Fruit fly (Drosophila melanogaster): ENCODE data around the gene LManII.
A peak's percentile ranks its signal among the peaks of the same experiment; 100 is the strongest.

The LManII gene

dm6 chr2L:10408122-10408576 is 49.3 kb upstream of the LManII start, which contains the start of the genes Ip259 and RpS27A (continued):
- peak; percentile 35; the same call in 1 of the 2 replicates for TF ChIP-seq CG4730 (GFP tag; IDR thresholded peaks at IDR 0.05)
- peak; percentile 64 for TF ChIP-seq CG12299 (tag; optimal IDR thresholded peaks at IDR 0.05)
- no peak for TF ChIP-seq CG31388 (GFP tag; optimal IDR thresholded peaks at IDR 0.05)
- TF ChIP-seq CG10147 (GFP tag; optimal IDR thresholded peaks at IDR 0.05) = peak; percentile 66
- TF ChIP-seq kay (GFP tag; optimal IDR thresholded peaks at IDR 0.05) = no peak
- TF ChIP-seq CG14710 (tag; optimal IDR thresholded peaks at IDR 0.05) = peak; percentile 73
- TF ChIP-seq CG2116 (GFP tag; optimal IDR thresholded peaks at IDR 0.05) = peak; percentile 98
- TF ChIP-seq CG17361 (GFP tag; IDR thresholded peaks at IDR 0.05) = peak; percentile 75; the same call in 2 of the 3 replicates
- peak; percentile 86 for TF ChIP-seq HLHmδ (GFP tag; optimal IDR thresholded peaks at IDR 0.05)
- TF ChIP-seq zen (tag; optimal IDR thresholded peaks at IDR 0.05) = peak; percentile 75
- peak; percentile 58 for TF ChIP-seq CG12942 (GFP tag; optimal IDR thresholded peaks at IDR 0.05)
- no peak for TF ChIP-seq CG10565 (GFP tag; optimal IDR thresholded peaks at IDR 0.05)
- peak; percentile 33 for TF ChIP-seq Hr3 (GFP tag; optimal IDR thresholded peaks at IDR 0.05)
- peak; percentile 61 for TF ChIP-seq gro (GFP tag; optimal IDR thresholded peaks at IDR 0.05)
- TF ChIP-seq nau (GFP tag; optimal IDR thresholded peaks at IDR 0.05) = peak; percentile 69
- TF ChIP-seq CG13296 (GFP tag; optimal IDR thresholded peaks at IDR 0.05) = peak; percentile 79
- peak; percentile 83 for TF ChIP-seq slp2 (GFP tag; optimal IDR thresholded peaks at IDR 0.05)
- TF ChIP-seq CG17612 (GFP tag; IDR thresholded peaks at IDR 0.05) = no peak
- no peak for TF ChIP-seq exex (tag; optimal IDR thresholded peaks at IDR 0.05)
- TF ChIP-seq al (GFP tag; IDR thresholded peaks at IDR 0.05) = peak; percentile 56
- no peak for TF ChIP-seq Doc2 (GFP tag; IDR thresholded peaks at IDR 0.05)
- TF ChIP-seq yki (optimal IDR thresholded peaks at IDR 0.05) = no peak
- TF ChIP-seq CG17802 (tag; optimal IDR thresholded peaks at IDR 0.05) = peak; percentile 96
- TF ChIP-seq Lpt (GFP tag; optimal IDR thresholded peaks at IDR 0.05) = no peak
- peak; percentile 31; the same call in 1 of the 2 replicates for TF ChIP-seq esg (GFP tag; conservative IDR thresholded peaks at IDR 0.05)
- TF ChIP-seq ems (GFP tag; optimal IDR thresholded peaks at IDR 0.05) = peak; percentile 21
- TF ChIP-seq CG9437 (GFP tag; optimal IDR thresholded peaks at IDR 0.05) = peak; percentile 74
- TF ChIP-seq CG43689 (GFP tag; IDR thresholded peaks at IDR 0.05) = no peak
- peak; percentile 65 for TF ChIP-seq CoRest (tag; optimal IDR thresholded peaks at IDR 0.05)
- TF ChIP-seq run (tag; optimal IDR thresholded peaks at IDR 0.05) = no peak
- TF ChIP-seq Pdp1 (GFP tag; optimal IDR thresholded peaks at IDR 0.05) = peak; percentile 32 to 46
- no peak for TF ChIP-seq jing (GFP tag; optimal IDR thresholded peaks at IDR 0.05)
- TF ChIP-seq Ets65A (GFP tag) = peak; percentile 98
- TF ChIP-seq CG8944 (GFP tag; optimal IDR thresholded peaks at IDR 0.05) = no peak
- TF ChIP-seq ken (GFP tag; IDR thresholded peaks at IDR 0.05) = peak; percentile 77
- TF ChIP-seq CG12391 (tag; optimal IDR thresholded peaks at IDR 0.05) = peak; percentile 68
- TF ChIP-seq Camta (GFP tag; optimal IDR thresholded peaks at IDR 0.05) = peak; percentile 81
- TF ChIP-seq Asciz (GFP tag; optimal IDR thresholded peaks at IDR 0.05) = peak; percentile 70
- TF ChIP-seq ac (GFP tag; optimal IDR thresholded peaks at IDR 0.05) = peak; percentile 62
- peak; percentile 81 for TF ChIP-seq nmo (GFP tag; optimal IDR thresholded peaks at IDR 0.05)
- TF ChIP-seq CG18476 (GFP tag; optimal IDR thresholded peaks at IDR 0.05) = peak; percentile 42
- peak; percentile 67 for TF ChIP-seq CG11398 (GFP tag; optimal IDR thresholded peaks at IDR 0.05)
- TF ChIP-seq CG4617 (GFP tag; optimal IDR thresholded peaks at IDR 0.05; ENCODE audit: borderline replicate concordance) = peak; percentile 46
- peak; percentile 67 for TF ChIP-seq Nf-YA (GFP tag; IDR thresholded peaks at IDR 0.05)
- TF ChIP-seq az2 (GFP tag; optimal IDR thresholded peaks at IDR 0.05) = peak; percentile 55
- no peak for TF ChIP-seq CG6175 (GFP tag; IDR thresholded peaks at IDR 0.05)
- TF ChIP-seq pum (GFP tag; optimal IDR thresholded peaks at IDR 0.05) = peak; percentile 30
- peak; percentile 54; the same call in 2 of the 3 replicates for TF ChIP-seq Aef1 (GFP tag; IDR thresholded peaks at IDR 0.05)
- no peak for TF ChIP-seq abd-A (tag; optimal IDR thresholded peaks at IDR 0.05)
- peak; percentile 53 for TF ChIP-seq Sry-β (GFP tag; optimal IDR thresholded peaks at IDR 0.05)
- TF ChIP-seq CG13894 (tag; optimal IDR thresholded peaks at IDR 0.05) = no peak

All from whole organism, embryonic.